Worm (Caenorhabditis elegans) whole organism, L4 larva: ENCODE data around the gene clec-173.

Source experiments
- F26F4.8 ChIP-seq: fragments of 200-800 bp; sonication (Bioruptor generic); conservative IDR thresholded peaks from 2 replicates; pipeline ENCODE4 v1.3.6; 2022; ENCODE audit warnings: missing genetic modification characterization, missing compliant biosample characterization
- F44E2.7 ChIP-seq: fragments of 200-800 bp; sonication (Bioruptor generic); IDR thresholded peaks from 2 replicates; pipeline ENCODE4 v2.1.2; 2022; ENCODE audit warnings: missing genetic modification characterization, missing compliant biosample characterization
- Y105C5A.15 ChIP-seq: fragments of 200-800 bp; sonication (Bioruptor generic); IDR thresholded peaks from 2 replicates; pipeline ENCODE4 v1.3.6; 2022; ENCODE audit warnings: missing genetic modification characterization, missing compliant biosample characterization
- ZK337.2 ChIP-seq: fragments of 200-800 bp; sonication (Bioruptor generic); IDR thresholded peaks from 2 replicates; pipeline ENCODE4 v1.3.6; 2022; ENCODE audit warnings: missing genetic modification reagents, missing genetic modification characterization, missing compliant biosample characterization
- ZK546.5 ChIP-seq, 2 experiments: sonication (generic microtip); optimal IDR thresholded peaks; 2 replicates each; lab custom pipeline; 2017; ENCODE audit warnings: missing biosample characterization in 2 of 2, missing genetic modification characterization in 2 of 2
- aha-1 ChIP-seq: fragments of 150-350 bp; peaks from one replicate; lab custom pipeline; 2014; ENCODE audit warnings: missing biosample characterization, missing genetic modification characterization
- ama-1 ChIP-seq: fragments of 150-350 bp; optimal IDR thresholded peaks from 2 replicates; lab custom pipeline; 2014; ENCODE audit warnings: inconsistent platforms, mixed read lengths
- ceh-20 ChIP-seq: fragments of 200-800 bp; sonication (Bioruptor generic); IDR thresholded peaks from 2 replicates; pipeline ENCODE4 v1.3.6; 2022; ENCODE audit warnings: missing genetic modification reagents, missing genetic modification characterization, missing compliant biosample characterization
- ceh-32 ChIP-seq: sonication (generic microtip); optimal IDR thresholded peaks from 2 replicates; lab custom pipeline; 2016; ENCODE audit warnings: mild to moderate bottlenecking, missing genetic modification characterization, missing compliant biosample characterization; ENCODE audit not compliant: poor library complexity
- cey-2 ChIP-seq: sonication (generic microtip); optimal IDR thresholded peaks from 3 replicates; lab custom pipeline; 2017; ENCODE audit warnings: missing genetic modification characterization, mild to moderate bottlenecking, missing compliant biosample characterization, antibody characterized with exemption, borderline replicate concordance; ENCODE audit not compliant: insufficient read depth
- daf-19 ChIP-seq: fragments of 200-800 bp; sonication (Bioruptor generic); conservative IDR thresholded peaks from 2 replicates; pipeline ENCODE4 v1.3.6; 2022; ENCODE audit warnings: missing genetic modification characterization, missing compliant biosample characterization
- daf-8 ChIP-seq: fragments of 200-800 bp; sonication (Bioruptor generic); IDR thresholded peaks from 2 replicates; pipeline ENCODE4 v1.3.6; 2022; ENCODE audit warnings: missing genetic modification characterization, missing compliant biosample characterization
- dmd-6 ChIP-seq: fragments of 200-800 bp; sonication (Bioruptor generic); IDR thresholded peaks from 2 replicates; pipeline ENCODE4 v1.3.6; 2022; ENCODE audit warnings: missing genetic modification reagents, missing genetic modification characterization, missing compliant biosample characterization
- dpl-1 ChIP-seq: fragments of 150-350 bp; optimal IDR thresholded peaks from 2 replicates; lab custom pipeline; 2014; ENCODE audit warnings: missing biosample characterization, missing genetic modification reagents, missing genetic modification characterization
- duxl-1 ChIP-seq: sonication (generic microtip); optimal IDR thresholded peaks from 2 replicates; lab custom pipeline; 2016; ENCODE audit warnings: mild to moderate bottlenecking, missing genetic modification characterization, moderate library complexity, missing compliant biosample characterization; ENCODE audit not compliant: poor library complexity
- egl-27 ChIP-seq: sonication (generic microtip); optimal IDR thresholded peaks from 3 replicates; lab custom pipeline; 2017; ENCODE audit warnings: missing biosample characterization, missing genetic modification reagents, missing genetic modification characterization
- hif-1 ChIP-seq, 2 experiments: sonication (generic microtip); optimal IDR thresholded peaks; 2 replicates each; lab custom pipeline; 2016 to 2017; ENCODE audit warnings: missing compliant biosample characterization in 2 of 2, missing genetic modification characterization in 2 of 2, missing genetic modification reagents in 2 of 2, missing genotype in 2 of 2, mild to moderate bottlenecking in 1 of 2
- hlh-11 ChIP-seq: fragments of 200-800 bp; sonication (Bioruptor generic); optimal IDR thresholded peaks from 2 replicates; lab custom pipeline; 2018; ENCODE audit warnings: mild to moderate bottlenecking, missing genetic modification characterization, missing compliant biosample characterization
- lin-1 ChIP-seq: fragments of 200-800 bp; sonication (Bioruptor generic); IDR thresholded peaks from 2 replicates; pipeline ENCODE4 v1.3.6; 2022; ENCODE audit warnings: missing genetic modification reagents, missing genetic modification characterization, missing compliant biosample characterization
- lin-15B ChIP-seq: fragments of 150-350 bp; sonication (generic microtip); optimal IDR thresholded peaks from 3 replicates; lab custom pipeline; 2014; ENCODE audit warnings: missing biosample characterization, missing genetic modification characterization
- lin-39 ChIP-seq: fragments of 150-350 bp; optimal IDR thresholded peaks from 2 replicates; lab custom pipeline; 2014; ENCODE audit warnings: missing biosample characterization, missing genetic modification reagents, missing genetic modification characterization
- lsy-2 ChIP-seq, 2 experiments: fragments of 150-350 bp in 1 of 2; sonication (generic microtip) in 1 of 2; optimal IDR thresholded peaks; 2 replicates each; lab custom pipeline; 2014 to 2017; ENCODE audit warnings: missing biosample characterization in 2 of 2, missing genetic modification characterization in 2 of 2
- mdl-1 ChIP-seq, 2 experiments: fragments of 150-350 bp in 1 of 2; sonication (generic microtip) in 1 of 2; optimal IDR thresholded peaks; 2 replicates each; lab custom pipeline; 2014 to 2017; ENCODE audit warnings: missing biosample characterization in 2 of 2, missing genetic modification characterization in 2 of 2
- mxl-3 ChIP-seq: fragments of 200-800 bp; sonication (Bioruptor generic); optimal IDR thresholded peaks from 2 replicates; lab custom pipeline; 2018; ENCODE audit warnings: mild to moderate bottlenecking, missing genetic modification characterization, missing compliant biosample characterization
- nhr-11 ChIP-seq: fragments of 150-350 bp; optimal IDR thresholded peaks from 2 replicates; lab custom pipeline; 2014; ENCODE audit warnings: missing biosample characterization, missing genetic modification characterization
- nhr-25 ChIP-seq: sonication (generic microtip); optimal IDR thresholded peaks from 2 replicates; lab custom pipeline; 2017; ENCODE audit warnings: missing genetic modification characterization, mild to moderate bottlenecking, missing compliant biosample characterization, antibody characterized with exemption, moderate library complexity, borderline replicate concordance; ENCODE audit not compliant: insufficient read depth
- nhr-28 ChIP-seq: fragments of 150-350 bp; optimal IDR thresholded peaks from 2 replicates; lab custom pipeline; 2014; ENCODE audit warnings: missing biosample characterization, missing genetic modification characterization
- nhr-41 ChIP-seq: fragments of 200-800 bp; sonication (Bioruptor generic); IDR thresholded peaks from 2 replicates; pipeline ENCODE4 v1.3.6; 2022; ENCODE audit warnings: missing genetic modification reagents, missing genetic modification characterization, missing compliant biosample characterization
- nhr-48 ChIP-seq: sonication (generic microtip); optimal IDR thresholded peaks from 2 replicates; lab custom pipeline; 2016; ENCODE audit warnings: mild to moderate bottlenecking, missing genetic modification characterization, missing compliant biosample characterization
- nhr-77 ChIP-seq: fragments of 150-350 bp; optimal IDR thresholded peaks from 2 replicates; lab custom pipeline; 2014; ENCODE audit warnings: missing biosample characterization, missing genetic modification characterization
- pha-4 ChIP-seq, 2 experiments: fragments of 150-350 bp in 1 of 2; fragments of 200-800 bp in 1 of 2; sonication (Bioruptor generic) in 1 of 2; IDR thresholded peaks in 1 of 2; optimal IDR thresholded peaks in 1 of 2; 2 replicates each; pipeline versions ENCODE4 v1.3.6 to Lab custom; 2014 to 2022; ENCODE audit warnings: missing genetic modification characterization in 2 of 2, missing genetic modification reagents in 2 of 2, missing biosample characterization in 1 of 2, missing compliant biosample characterization in 1 of 2
- pqm-1 ChIP-seq: sonication (generic microtip); optimal IDR thresholded peaks from 2 replicates; lab custom pipeline; 2017; ENCODE audit warnings: missing biosample characterization, missing genetic modification characterization
- rbr-2 ChIP-seq: sonication (generic microtip); optimal IDR thresholded peaks from 2 replicates; lab custom pipeline; 2016; ENCODE audit warnings: missing genotype, missing genetic modification characterization, missing compliant biosample characterization
- set-16 ChIP-seq: fragments of 200-800 bp; sonication (Bioruptor generic); IDR thresholded peaks from 2 replicates; pipeline ENCODE4 v1.3.6; 2022; ENCODE audit warnings: missing genetic modification reagents, missing genetic modification characterization, missing compliant biosample characterization
- snpc-1.2 ChIP-seq: fragments of 200-800 bp; sonication (Bioruptor generic); IDR thresholded peaks from 2 replicates; pipeline ENCODE4 v1.3.6; 2022; ENCODE audit warnings: missing genetic modification reagents, missing genetic modification characterization, missing compliant biosample characterization
- tag-97 ChIP-seq: fragments of 200-800 bp; sonication (Bioruptor generic); IDR thresholded peaks from 2 replicates; pipeline ENCODE4 v1.3.6; 2022; ENCODE audit warnings: missing genetic modification characterization, missing compliant biosample characterization
- tra-1 ChIP-seq: fragments of 200-800 bp; sonication (Bioruptor generic); IDR thresholded peaks from 2 replicates; pipeline ENCODE4 v1.3.6; 2022; ENCODE audit warnings: missing genetic modification reagents, missing genetic modification characterization, missing compliant biosample characterization
- unc-39 ChIP-seq: sonication (generic microtip); optimal IDR thresholded peaks from 2 replicates; lab custom pipeline; 2017; ENCODE audit warnings: missing biosample characterization, missing genetic modification characterization
- unc-62 ChIP-seq, 3 experiments: fragments of 150-350 bp in 1 of 3; sonication (generic microtip); optimal IDR thresholded peaks in 2 of 3; peaks in 1 of 3; 1 replicate in 1 of 3; 2 replicates in 2 of 3; lab custom pipeline; 2014 to 2017; ENCODE audit warnings: missing biosample characterization in 3 of 3, missing genetic modification characterization in 3 of 3, missing genetic modification reagents in 3 of 3, missing genotype in 1 of 3
- vab-7 ChIP-seq: fragments of 200-800 bp; sonication (Bioruptor generic); IDR thresholded peaks from 2 replicates; pipeline ENCODE4 v1.3.6; 2022; ENCODE audit warnings: missing genetic modification reagents, missing genetic modification characterization, missing compliant biosample characterization
- zag-1 ChIP-seq: fragments of 150-350 bp; optimal IDR thresholded peaks from 2 replicates; lab custom pipeline; 2014; ENCODE audit warnings: missing biosample characterization, missing genetic modification characterization
- zfp-2 ChIP-seq: sonication (generic microtip); optimal IDR thresholded peaks from 2 replicates; lab custom pipeline; 2016; ENCODE audit warnings: mild to moderate bottlenecking, missing genetic modification characterization, missing compliant biosample characterization
- zfp-3 ChIP-seq: fragments of 200-800 bp; sonication (Bioruptor generic); conservative IDR thresholded peaks from 2 replicates; pipeline ENCODE4 v1.3.6; 2022; ENCODE audit warnings: missing genetic modification reagents, missing genetic modification characterization, missing compliant biosample characterization
- zip-11 ChIP-seq: fragments of 200-800 bp; sonication (Bioruptor generic); IDR thresholded peaks from 2 replicates; pipeline ENCODE4 v1.3.6; 2022; ENCODE audit warnings: missing genetic modification characterization, missing compliant biosample characterization
- zip-2 ChIP-seq: fragments of 150-350 bp; optimal IDR thresholded peaks from 2 replicates; lab custom pipeline; 2014; ENCODE audit warnings: missing biosample characterization, missing genetic modification characterization
- ztf-11 ChIP-seq: fragments of 150-350 bp; optimal IDR thresholded peaks from 2 replicates; lab custom pipeline; 2014; ENCODE audit warnings: missing biosample characterization, missing genetic modification characterization

Gene clec-173

DNA sequence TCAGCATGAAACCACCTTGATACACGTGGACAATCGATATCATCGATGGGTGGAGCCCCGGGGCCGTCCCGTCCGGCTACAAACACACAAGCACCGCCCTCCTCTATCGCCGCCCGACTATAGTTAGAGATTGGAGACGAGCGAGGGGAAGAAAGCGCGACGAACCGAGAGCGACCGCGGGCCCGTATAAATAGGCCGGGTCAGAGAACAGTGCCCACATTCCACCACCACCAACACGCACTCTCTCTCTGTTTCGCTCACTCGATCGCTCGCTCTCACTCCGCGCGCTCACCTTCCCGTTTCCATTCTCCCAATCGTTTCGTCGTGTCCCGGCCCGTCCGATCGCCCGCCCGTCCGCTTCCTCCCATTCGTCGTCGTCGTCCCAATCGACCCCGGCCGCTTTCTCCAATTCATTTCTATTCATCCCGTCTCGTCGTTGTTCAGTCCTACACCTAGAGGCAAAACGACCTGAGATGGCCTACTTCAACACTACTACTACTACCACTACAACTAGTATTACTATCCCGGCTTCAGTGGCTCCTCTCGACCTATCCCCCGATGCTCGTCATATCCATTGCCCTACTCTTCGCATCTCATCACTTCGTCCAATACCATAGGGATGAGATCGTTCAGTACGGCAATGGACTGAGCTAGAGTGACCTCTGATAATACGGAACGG lies 34.6 kb downstream of the clec-173 start (continued):
- TF ChIP-seq ceh-20 (GFP tag; lab: Robert Waterston, UW) (no peak), set-16 (GFP tag; lab: Robert Waterston, UW) (peak; percentile 98), Y105C5A.15 (GFP tag; lab: Robert Waterston, UW) (no peak), zfp-2 (tag; lab: Kevin White, UChicago) (no peak), unc-39 (tag; lab: Kevin White, UChicago) (no peak), ama-1 (lab: Kevin White, UChicago) (peak; percentile 37), cey-2 (tag; lab: Kevin White, UChicago) (no peak), vab-7 (GFP tag; lab: Robert Waterston, UW) (0 out of 2 replicates have a peak, but pooled peaks have one; percentile 27), egl-27 (tag; lab: Kevin White, UChicago) (no peak), lsy-2 (tag; optimal IDR thresholded peaks at IDR 0.05; lab: Kevin White, UChicago) (peak; percentile 15 to 18), lin-39 (tag; lab: Kevin White, UChicago) (no peak), daf-8 (GFP tag; lab: Robert Waterston, UW) (no peak), dmd-6 (GFP tag; lab: Robert Waterston, UW) (peak; percentile 72), ZK337.2 (GFP tag; lab: Robert Waterston, UW) (no peak), zfp-3 (GFP tag; lab: Robert Waterston, UW) (no peak), nhr-11 (tag; lab: Kevin White, UChicago) (peak; percentile 58), zip-2 (tag; lab: Kevin White, UChicago) (no peak), dpl-1 (GFP tag; lab: Kevin White, UChicago) (peak; percentile 27), pqm-1 (no peak)

DNA sequence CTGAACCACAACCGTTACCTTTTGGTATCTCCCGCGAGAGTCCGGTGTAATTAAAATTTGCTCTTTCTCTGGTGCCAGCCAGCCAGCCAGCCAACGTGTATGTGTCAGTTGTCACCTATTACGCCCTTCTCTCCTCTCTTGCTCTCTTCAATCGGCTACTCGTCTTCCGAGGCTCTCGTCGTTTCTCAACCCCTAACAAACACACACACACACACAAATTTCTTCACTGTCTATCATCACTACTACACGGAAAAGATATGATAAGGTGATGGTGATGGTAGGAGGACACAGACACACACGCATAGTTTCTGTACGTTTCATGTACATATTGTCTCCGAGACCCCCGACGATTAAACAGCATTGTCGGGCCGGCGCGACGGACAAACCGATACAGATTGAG lies 35.8 kb downstream of the clec-173 start:
- TF ChIP-seq nhr-28 (peak; percentile 94), daf-19 (GFP tag; lab: Robert Waterston, UW) (no peak), zag-1 (tag; lab: Kevin White, UChicago) (no peak), aha-1 (no peak), set-16 (GFP tag; lab: Robert Waterston, UW) (no peak), nhr-11 (tag; lab: Kevin White, UChicago) (peak; percentile 20), mdl-1 (tag; optimal IDR thresholded peaks at IDR 0.05; lab: Kevin White, UChicago) (peak in 1 of 2 experiments; percentile 19), unc-62 (GFP tag; optimal IDR thresholded peaks at IDR 0.05 in 1 of 2; lab: Kevin White, UChicago) (peak in 1 of 2 experiments; percentile 14), unc-62 (tag; optimal IDR thresholded peaks at IDR 0.05; lab: Kevin White, UChicago) (no peak), nhr-25 (tag; lab: Kevin White, UChicago) (no peak), ceh-32 (tag; lab: Kevin White, UChicago) (no peak), cey-2 (tag; lab: Kevin White, UChicago) (no peak), pqm-1 (peak; percentile 65), tra-1 (GFP tag; lab: Robert Waterston, UW) (no peak), nhr-41 (0 out of 2 replicates have a peak, but pooled peaks have one; percentile 13), F44E2.7 (GFP tag; lab: Robert Waterston, UW) (no peak), F26F4.8 (GFP tag; lab: Robert Waterston, UW) (no peak), lsy-2 (tag; optimal IDR thresholded peaks at IDR 0.05; lab: Kevin White, UChicago) (peak in 1 of 2 experiments; percentile 14), rbr-2 (tag; lab: Kevin White, UChicago) (no peak), nhr-48 (tag; lab: Kevin White, UChicago) (no peak), hlh-11 (tag; lab: Kevin White, UChicago) (peak; percentile 79), pha-4 (GFP tag; IDR thresholded peaks at IDR 0.05; lab: Robert Waterston, UW) (no peak), pha-4 (tag; optimal IDR thresholded peaks at IDR 0.05; lab: Kevin White, UChicago) (peak; percentile 4), lin-15B (tag; lab: Kevin White, UChicago) (no peak), duxl-1 (tag; lab: Kevin White, UChicago) (no peak), lin-1 (GFP tag; lab: Robert Waterston, UW) (no peak), zfp-2 (tag; lab: Kevin White, UChicago) (no peak), mxl-3 (GFP tag; lab: Kevin White, UChicago) (peak; percentile 72), ztf-11 (no peak), hif-1 (tag; optimal IDR thresholded peaks at IDR 0.05; lab: Kevin White, UChicago) (no peak), snpc-1.2 (GFP tag; lab: Robert Waterston, UW) (no peak), zip-11 (GFP tag; lab: Robert Waterston, UW) (no peak), tag-97 (GFP tag; lab: Robert Waterston, UW) (no peak), ZK546.5 (tag; optimal IDR thresholded peaks at IDR 0.05; lab: Kevin White, UChicago) (no peak), zfp-3 (GFP tag; lab: Robert Waterston, UW) (no peak), ama-1 (lab: Kevin White, UChicago) (peak; percentile 13), nhr-77 (tag; lab: Kevin White, UChicago) (peak; percentile 42)
